Worm (Caenorhabditis elegans) whole organism, young adult: ENCODE results near the gene srr-1.

ENCODE experiments used
- B0261.1 ChIP-seq: sonication (generic microtip); optimal IDR thresholded peaks from 2 replicates; lab custom pipeline; 2016; ENCODE audit warnings: mild to moderate bottlenecking, missing genetic modification characterization, moderate library complexity, missing compliant biosample characterization
- aptf-3 ChIP-seq: fragments of 200-800 bp; sonication (Bioruptor generic); IDR thresholded peaks from 2 replicates; pipeline ENCODE4 v1.3.6; 2022; ENCODE audit warnings: missing genetic modification characterization, missing compliant biosample characterization
- attf-3 ChIP-seq: fragments of 200-800 bp; sonication (Bioruptor generic); conservative IDR thresholded peaks from 2 replicates; pipeline ENCODE4 v1.3.6; 2022; ENCODE audit warnings: missing genetic modification reagents, missing genetic modification characterization, missing compliant biosample characterization
- ceh-58 ChIP-seq: fragments of 200-800 bp; sonication (Bioruptor generic); IDR thresholded peaks from 2 replicates; pipeline ENCODE4 v1.3.6; 2022; ENCODE audit warnings: missing genetic modification characterization, missing compliant biosample characterization
- efl-1 ChIP-seq: fragments of 150-350 bp; optimal IDR thresholded peaks from 2 replicates; lab custom pipeline; 2014; ENCODE audit warnings: missing biosample characterization, missing genetic modification reagents, missing genetic modification characterization
- egl-18 ChIP-seq: fragments of 200-800 bp; sonication (Bioruptor generic); IDR thresholded peaks from 2 replicates; pipeline ENCODE4 v1.3.6; 2022; ENCODE audit warnings: missing genetic modification reagents, missing genetic modification characterization, missing compliant biosample characterization
- ets-4 ChIP-seq: fragments of 200-800 bp; sonication (Bioruptor generic); optimal IDR thresholded peaks from 2 replicates; lab custom pipeline; 2018; ENCODE audit warnings: mild to moderate bottlenecking, missing genetic modification characterization, missing compliant biosample characterization
- him-1 ChIP-seq: sonication (generic microtip); optimal IDR thresholded peaks from 2 replicates; lab custom pipeline; 2016; ENCODE audit warnings: missing genotype, missing genetic modification reagents, missing genetic modification characterization, missing compliant biosample characterization
- hlh-12 ChIP-seq: sonication (generic microtip); optimal IDR thresholded peaks from 2 replicates; lab custom pipeline; 2016; ENCODE audit warnings: missing genetic modification characterization, missing compliant biosample characterization
- lin-40 ChIP-seq: sonication (generic microtip); optimal IDR thresholded peaks from 2 replicates; lab custom pipeline; 2016; ENCODE audit warnings: missing genetic modification characterization, mild to moderate bottlenecking, missing compliant biosample characterization, missing genotype, missing genetic modification reagents
- madf-10 ChIP-seq: sonication (generic microtip); optimal IDR thresholded peaks from 2 replicates; lab custom pipeline; 2016; ENCODE audit warnings: mild to moderate bottlenecking, missing genetic modification characterization, missing compliant biosample characterization
- pha-4 ChIP-seq: fragments of 150-350 bp; sonication (generic microtip); optimal IDR thresholded peaks from 2 replicates; lab custom pipeline; 2014; ENCODE audit warnings: missing biosample characterization, missing genetic modification reagents, missing genetic modification characterization
- unc-62 ChIP-seq: fragments of 150-350 bp; optimal IDR thresholded peaks from 2 replicates; lab custom pipeline; 2014; ENCODE audit warnings: missing biosample characterization, missing genetic modification reagents, missing genetic modification characterization

- TF ChIP-seq him-1 (tag; lab: Kevin White, UChicago) (no peak), aptf-3 (GFP tag; lab: Robert Waterston, UW) (no peak), ceh-58 (GFP tag; lab: Robert Waterston, UW) (no peak), pha-4 (tag; lab: Kevin White, UChicago) (no peak), efl-1 (GFP tag; lab: Kevin White, UChicago) (no peak), lin-40 (tag; lab: Kevin White, UChicago) (no peak), attf-3 (GFP tag; lab: Robert Waterston, UW) (no peak), B0261.1 (tag; lab: Kevin White, UChicago) (no peak), madf-10 (tag; lab: Kevin White, UChicago) (no peak), unc-62 (GFP tag; lab: Kevin White, UChicago) (no peak), hlh-12 (tag; lab: Kevin White, UChicago) (no peak), egl-18 (no peak), ets-4 (GFP tag; lab: Kevin White, UChicago) (no peak)
Observed at ce11 chrV:13088485-13088884, 35.0 kb upstream of the srr-1 start.
